Fruit fly (Drosophila melanogaster) whole organism, embryonic: ENCODE measurements around the gene CG13917.

Experiments
- Atf-2 ChIP-seq: fragments of 200-800 bp; sonication (Bioruptor generic); optimal IDR thresholded peaks from 2 replicates; lab custom pipeline; 2016; ENCODE audit warnings: missing biosample characterization, missing genetic modification characterization
- CG10366 ChIP-seq: fragments of 200-800 bp; sonication (Bioruptor generic); IDR thresholded peaks from 2 replicates; pipeline ENCODE4 v1.3.6; 2022; ENCODE audit warnings: missing biosample characterization, missing genetic modification characterization
- CG14014 ChIP-seq: fragments of 200-800 bp; sonication (Bioruptor generic); IDR thresholded peaks from 2 replicates; pipeline ENCODE4 v1.3.6; 2022; ENCODE audit warnings: missing biosample characterization, missing genetic modification characterization
- CG15601 ChIP-seq: fragments of 200-800 bp; sonication (Bioruptor generic); optimal IDR thresholded peaks from 3 replicates; lab custom pipeline; 2019; ENCODE audit warnings: missing biosample characterization, mild to moderate bottlenecking, missing genetic modification characterization, moderate library complexity
- CG18476 ChIP-seq: fragments of 200-800 bp; sonication (Bioruptor generic); optimal IDR thresholded peaks from 2 replicates; lab custom pipeline; 2016; ENCODE audit warnings: missing biosample characterization, mild to moderate bottlenecking, missing genetic modification characterization
- CG2116 ChIP-seq: fragments of 200-800 bp; sonication (Bioruptor generic); optimal IDR thresholded peaks from 3 replicates; lab custom pipeline; 2018; ENCODE audit warnings: missing biosample characterization, mild to moderate bottlenecking, missing genetic modification characterization
- CG2875 ChIP-seq: fragments of 200-800 bp; sonication (Bioruptor generic); optimal IDR thresholded peaks from 2 replicates; lab custom pipeline; 2017; ENCODE audit warnings: missing biosample characterization, mild to moderate bottlenecking, missing genetic modification characterization, missing genetic modification reagents
- CG3163 ChIP-seq: fragments of 200-800 bp; sonication (Bioruptor generic); optimal IDR thresholded peaks from 3 replicates; lab custom pipeline; 2016; ENCODE audit warnings: missing biosample characterization, missing genetic modification characterization
- CG33213 ChIP-seq: fragments of 200-800 bp; sonication (Bioruptor generic); optimal IDR thresholded peaks from 3 replicates; lab custom pipeline; 2016; ENCODE audit warnings: missing biosample characterization, missing genetic modification characterization
- CG34376 ChIP-seq: fragments of 200-800 bp; sonication (Bioruptor generic); optimal IDR thresholded peaks from 2 replicates; lab custom pipeline; 2018; ENCODE audit warnings: missing biosample characterization, mild to moderate bottlenecking, missing genetic modification characterization
- CG42726 ChIP-seq: fragments of 200-800 bp; sonication (Bioruptor generic); IDR thresholded peaks from 2 replicates; pipeline ENCODE4 v1.3.6; 2022; ENCODE audit warnings: missing biosample characterization, missing genetic modification characterization; ENCODE audit not compliant: partially characterized antibody
- CG4730 ChIP-seq: fragments of 200-800 bp; sonication (Bioruptor generic); IDR thresholded peaks from 2 replicates; pipeline ENCODE4 v1.3.6; 2022; ENCODE audit warnings: missing biosample characterization, missing genetic modification characterization
- CG6683 ChIP-seq: fragments of 200-800 bp; sonication (Bioruptor generic); optimal IDR thresholded peaks from 2 replicates; lab custom pipeline; 2017; ENCODE audit warnings: missing biosample characterization, mild to moderate bottlenecking, missing genetic modification characterization, missing genetic modification reagents
- CG8290 ChIP-seq, 3 experiments: fragments of 200-800 bp; sonication (Bioruptor generic); optimal IDR thresholded peaks; 2 replicates each; lab custom pipeline; 2016 to 2019; ENCODE audit warnings: missing biosample characterization in 3 of 3, missing genetic modification characterization in 3 of 3, mild to moderate bottlenecking in 2 of 3, moderate library complexity in 1 of 3
- CG8924 ChIP-seq: fragments of 200-800 bp; optimal IDR thresholded peaks from 3 replicates; lab custom pipeline; 2019; ENCODE audit warnings: missing biosample characterization, mild to moderate bottlenecking, missing genetic modification characterization, moderate library complexity
- CG9609 ChIP-seq: fragments of 200-800 bp; sonication (Bioruptor generic); optimal IDR thresholded peaks from 3 replicates; lab custom pipeline; 2016; ENCODE audit warnings: missing biosample characterization, missing genetic modification characterization
- Dad ChIP-seq: fragments of 200-800 bp; sonication (Bioruptor generic); optimal IDR thresholded peaks from 3 replicates; lab custom pipeline; 2016; ENCODE audit warnings: missing biosample characterization, missing genetic modification characterization
- Dbx ChIP-seq: fragments of 200-800 bp; sonication (Bioruptor generic); IDR thresholded peaks from 3 replicates; pipeline ENCODE4 v1.3.6; 2022; ENCODE audit warnings: missing biosample characterization, missing genetic modification characterization
- Dip2 ChIP-seq: fragments of 200-800 bp; sonication (Bioruptor generic); IDR thresholded peaks from 2 replicates; pipeline ENCODE4 v1.3.6; 2022; ENCODE audit warnings: missing biosample characterization, missing genetic modification characterization
- Dip3 ChIP-seq: fragments of 200-800 bp; sonication (Bioruptor generic); optimal IDR thresholded peaks from 3 replicates; lab custom pipeline; 2016; ENCODE audit warnings: missing biosample characterization, missing genetic modification characterization
- Drgx ChIP-seq: fragments of 200-800 bp; sonication (Bioruptor generic); IDR thresholded peaks from 2 replicates; pipeline ENCODE4 v1.3.6; 2022; ENCODE audit warnings: missing biosample characterization, missing genetic modification characterization
- Ets97D ChIP-seq: fragments of 200-800 bp; sonication (Bioruptor generic); optimal IDR thresholded peaks from 3 replicates; lab custom pipeline; 2016; ENCODE audit warnings: missing biosample characterization, missing genetic modification characterization
- Hey ChIP-seq: fragments of 200-800 bp; sonication (Bioruptor generic); optimal IDR thresholded peaks from 3 replicates; lab custom pipeline; 2018; ENCODE audit warnings: missing biosample characterization, mild to moderate bottlenecking, missing genetic modification characterization
- Hmx ChIP-seq: fragments of 200-800 bp; sonication (Bioruptor generic); optimal IDR thresholded peaks from 2 replicates; lab custom pipeline; 2016; ENCODE audit warnings: missing biosample characterization, missing genetic modification characterization
- Myb ChIP-seq: fragments of 200-800 bp; sonication (Bioruptor generic); optimal IDR thresholded peaks from 2 replicates; lab custom pipeline; 2016; ENCODE audit warnings: missing biosample characterization, missing genetic modification characterization
- NC2α ChIP-seq: fragments of 200-800 bp; sonication (Bioruptor generic); optimal IDR thresholded peaks from 2 replicates; lab custom pipeline; 2016; ENCODE audit warnings: missing biosample characterization, missing genetic modification characterization
- NK7.1 ChIP-seq: fragments of 200-800 bp; sonication (Bioruptor generic); optimal IDR thresholded peaks from 3 replicates; lab custom pipeline; 2016; ENCODE audit warnings: missing biosample characterization, missing genetic modification characterization
- Neu2 ChIP-seq: fragments of 200-800 bp; sonication (Bioruptor generic); optimal IDR thresholded peaks from 3 replicates; lab custom pipeline; 2016; ENCODE audit warnings: missing biosample characterization, missing genetic modification characterization, borderline replicate concordance
- Opbp ChIP-seq: fragments of 200-800 bp; sonication (Bioruptor generic); IDR thresholded peaks from 3 replicates; pipeline ENCODE4 v1.3.6; 2022; ENCODE audit warnings: missing biosample characterization, missing genetic modification characterization; ENCODE audit not compliant: partially characterized antibody
- Taf1 ChIP-seq: fragments of 200-800 bp; sonication (Bioruptor generic); IDR thresholded peaks from 2 replicates; pipeline ENCODE4 v1.3.6; 2022; ENCODE audit warnings: missing biosample characterization, missing genetic modification characterization
- az2 ChIP-seq: fragments of 200-800 bp; sonication (Bioruptor generic); optimal IDR thresholded peaks from 3 replicates; lab custom pipeline; 2016; ENCODE audit warnings: missing biosample characterization, missing genetic modification characterization
- bab2 ChIP-seq: fragments of 200-800 bp; sonication (Bioruptor generic); optimal IDR thresholded peaks from 2 replicates; lab custom pipeline; 2016; ENCODE audit warnings: missing biosample characterization, missing genetic modification characterization
- dan ChIP-seq: fragments of 200-800 bp; sonication (Bioruptor generic); IDR thresholded peaks from 2 replicates; pipeline ENCODE4 v1.3.6; 2022; ENCODE audit warnings: missing biosample characterization, missing genetic modification characterization
- disco-r ChIP-seq: fragments of 200-800 bp; sonication (Bioruptor generic); optimal IDR thresholded peaks from 2 replicates; lab custom pipeline; 2016; ENCODE audit warnings: missing biosample characterization, missing genetic modification characterization
- eve ChIP-seq, 2 experiments: fragments of >200 bp; optimal IDR thresholded peaks; 2 replicates each; lab custom pipeline; 2017; ENCODE audit warnings: missing biosample characterization in 2 of 2, missing genetic modification characterization in 2 of 2
- fd3F ChIP-seq: fragments of 200-800 bp; sonication (Bioruptor generic); optimal IDR thresholded peaks from 2 replicates; lab custom pipeline; 2018; ENCODE audit warnings: missing biosample characterization, mild to moderate bottlenecking, missing genetic modification characterization, moderate library complexity
- gt ChIP-seq: fragments of 200-800 bp; sonication (Bioruptor generic); IDR thresholded peaks from 2 replicates; pipeline ENCODE4 v1.3.6; 2022; ENCODE audit warnings: missing biosample characterization, missing genetic modification characterization
- hkb ChIP-seq, 2 experiments: fragments of 200-800 bp in 1 of 2; fragments of >200 bp in 1 of 2; sonication (Bioruptor generic) in 1 of 2; IDR thresholded peaks in 1 of 2; optimal IDR thresholded peaks in 1 of 2; 2 replicates each; pipeline versions ENCODE4 v1.3.6 to Lab custom; 2017 to 2022; ENCODE audit warnings: missing biosample characterization in 1 of 2, missing genetic modification characterization in 1 of 2
- jumu ChIP-seq: fragments of 200-800 bp; sonication (Bioruptor generic); optimal IDR thresholded peaks from 3 replicates; lab custom pipeline; 2016; ENCODE audit warnings: missing biosample characterization, missing genetic modification characterization
- ken ChIP-seq: fragments of 200-800 bp; sonication (Bioruptor generic); IDR thresholded peaks from 3 replicates; pipeline ENCODE4 v1.3.6; 2022; ENCODE audit warnings: missing biosample characterization, missing genetic modification characterization
- mld ChIP-seq: fragments of 200-800 bp; sonication (Bioruptor generic); IDR thresholded peaks from 3 replicates; pipeline ENCODE4 v1.3.6; 2022; ENCODE audit warnings: missing biosample characterization, missing genetic modification characterization; ENCODE audit not compliant: partially characterized antibody
- pan ChIP-seq, 4 experiments: fragments of >200 bp in 3 of 4; fragments of 200-800 bp in 1 of 4; sonication (Bioruptor generic) in 1 of 4; optimal IDR thresholded peaks in 3 of 4; IDR thresholded peaks in 1 of 4; 2 replicates each; pipeline versions ENCODE4 v1.3.6 to Lab custom; 2017 to 2022; ENCODE audit warnings: missing biosample characterization in 2 of 4, missing genetic modification characterization in 2 of 4, mixed read lengths in 1 of 4
- pzg ChIP-seq: fragments of 200-800 bp; sonication (Bioruptor generic); optimal IDR thresholded peaks from 3 replicates; lab custom pipeline; 2018; ENCODE audit warnings: missing biosample characterization, mild to moderate bottlenecking, missing genetic modification characterization, moderate library complexity
- row ChIP-seq: fragments of 200-800 bp; sonication (Bioruptor generic); IDR thresholded peaks from 3 replicates; pipeline ENCODE4 v1.3.6; 2022; ENCODE audit warnings: missing biosample characterization, missing genetic modification characterization
- salm ChIP-seq: fragments of 200-800 bp; sonication (Bioruptor generic); optimal IDR thresholded peaks from 2 replicates; lab custom pipeline; 2018; ENCODE audit warnings: missing biosample characterization, mild to moderate bottlenecking, missing genetic modification characterization
- sim ChIP-seq: fragments of 200-800 bp; sonication (Bioruptor generic); IDR thresholded peaks from 2 replicates; pipeline ENCODE4 v1.3.6; 2022; ENCODE audit warnings: missing biosample characterization, missing genetic modification characterization
- sob ChIP-seq: fragments of 200-800 bp; sonication (Bioruptor generic); IDR thresholded peaks from 2 replicates; pipeline ENCODE4 v1.3.6; 2022; ENCODE audit warnings: missing biosample characterization, missing genetic modification characterization
- trh ChIP-seq: fragments of 200-800 bp; sonication (Bioruptor generic); optimal IDR thresholded peaks from 2 replicates; lab custom pipeline; 2016; ENCODE audit warnings: missing biosample characterization, missing genetic modification characterization
- vvl ChIP-seq: fragments of 200-800 bp; sonication (Bioruptor generic); IDR thresholded peaks from 2 replicates; pipeline ENCODE4 v1.3.6; 2022; ENCODE audit warnings: missing biosample characterization, missing genetic modification characterization

The CG13917 gene

dm6 chr3L:1644920-1645567 lies 68.5 kb downstream of the CG13917 start, which contains the start of the genes alphaCOP and CG13919 (continued):
- peak; percentile 92 for TF ChIP-seq salm (tag; lab: Kevin White, UChicago)
- TF ChIP-seq Atf-2 (GFP tag; lab: Kevin White, UChicago): peak; percentile 89
- peak; percentile 95 for TF ChIP-seq trh (GFP tag; lab: Kevin White, UChicago)
- TF ChIP-seq ken (GFP tag; lab: Robert Waterston, UW): peak; percentile 98
- peak; percentile 97 for TF ChIP-seq sob (GFP tag; lab: Robert Waterston, UW)
- peak; percentile 57; the same call in 1 of the 2 replicates for TF ChIP-seq dan (GFP tag; lab: Robert Waterston, UW)
- TF ChIP-seq NK7.1 (GFP tag; lab: Kevin White, UChicago): peak; percentile 91
- TF ChIP-seq Myb (GFP tag; lab: Kevin White, UChicago): peak; percentile 66
- TF ChIP-seq Dad (GFP tag; lab: Kevin White, UChicago): peak; percentile 84
- peak; percentile 90 for TF ChIP-seq Ets97D (GFP tag; lab: Kevin White, UChicago)
- peak; percentile 95 for TF ChIP-seq CG18476 (GFP tag; lab: Kevin White, UChicago)
- TF ChIP-seq jumu (GFP tag; lab: Kevin White, UChicago): peak; percentile 85
- peak; percentile 97 for TF ChIP-seq CG8290 (GFP tag; optimal IDR thresholded peaks at IDR 0.05; lab: Kevin White, UChicago)
- TF ChIP-seq CG8290 (tag; optimal IDR thresholded peaks at IDR 0.05; lab: Kevin White, UChicago): peak; percentile 79 to 85
- TF ChIP-seq CG8924 (tag; lab: Kevin White, UChicago): peak; percentile 97
- peak; percentile 96 for TF ChIP-seq bab2
- TF ChIP-seq Dbx (GFP tag; lab: Robert Waterston, UW): peak; percentile 93
- TF ChIP-seq Hmx (GFP tag; lab: Kevin White, UChicago): peak; percentile 86
- TF ChIP-seq mld (GFP tag; lab: Robert Waterston, UW): no peak
- peak; percentile 82 for TF ChIP-seq CG6683 (GFP tag; lab: Kevin White, UChicago)
- peak; percentile 80 for TF ChIP-seq CG33213 (GFP tag; lab: Kevin White, UChicago)
- peak; percentile 96 for TF ChIP-seq CG14014
- peak; percentile 92 for TF ChIP-seq Taf1
- peak; percentile 86 for TF ChIP-seq CG2116
- peak; percentile 98 for TF ChIP-seq CG10366
- TF ChIP-seq vvl (GFP tag; lab: Robert Waterston, UW): peak; percentile 97
- peak; percentile 55 for TF ChIP-seq pzg (GFP tag; lab: Kevin White, UChicago)
- TF ChIP-seq sim (GFP tag; lab: Robert Waterston, UW): peak; percentile 87
- TF ChIP-seq row (GFP tag; lab: Robert Waterston, UW): peak; percentile 99
- peak; percentile 60 for TF ChIP-seq CG3163 (GFP tag; lab: Kevin White, UChicago)
- TF ChIP-seq CG42726: no peak
- TF ChIP-seq CG15601 (tag; lab: Kevin White, UChicago): peak; percentile 95
- TF ChIP-seq disco-r (GFP tag; lab: Kevin White, UChicago): peak; percentile 83
- peak; percentile 98 for TF ChIP-seq az2 (GFP tag; lab: Kevin White, UChicago)
- TF ChIP-seq pan (optimal IDR thresholded peaks at IDR 0.05; lab: Kevin White, UChicago): no peak
- peak in 1 of 2 experiments; percentile 97 for TF ChIP-seq pan (GFP tag; optimal IDR thresholded peaks at IDR 0.05 in 1 of 2, IDR thresholded peaks at IDR 0.05 in 1 of 2)
- TF ChIP-seq gt (GFP tag; lab: Robert Waterston, UW): peak; percentile 85
- TF ChIP-seq Opbp (GFP tag; lab: Robert Waterston, UW): no peak
- peak; percentile 96 for TF ChIP-seq Drgx (GFP tag; lab: Robert Waterston, UW)
- TF ChIP-seq hkb (optimal IDR thresholded peaks at IDR 0.05; lab: Kevin White, UChicago): no peak
- TF ChIP-seq hkb (GFP tag; IDR thresholded peaks at IDR 0.05; lab: Robert Waterston, UW): peak; percentile 94
- TF ChIP-seq eve (GFP tag; optimal IDR thresholded peaks at IDR 0.05; lab: Kevin White, UChicago): no peak
- peak; percentile 89 for TF ChIP-seq CG34376 (GFP tag; lab: Kevin White, UChicago)
- peak; percentile 89 for TF ChIP-seq CG2875 (GFP tag; lab: Kevin White, UChicago)
- peak; percentile 93 for TF ChIP-seq Dip3
- peak; percentile 53 for TF ChIP-seq Dip2 (GFP tag; lab: Robert Waterston, UW)
- TF ChIP-seq CG9609 (GFP tag; lab: Kevin White, UChicago): peak; percentile 88
- peak; percentile 75 for TF ChIP-seq NC2α (GFP tag; lab: Kevin White, UChicago)
- TF ChIP-seq fd3F: peak; percentile 97
- peak; percentile 74 for TF ChIP-seq Hey (tag; lab: Kevin White, UChicago)
- peak; percentile 96 for TF ChIP-seq CG4730 (GFP tag; lab: Robert Waterston, UW)
- TF ChIP-seq Neu2 (GFP tag; lab: Kevin White, UChicago): peak; percentile 57
